Worm (Caenorhabditis elegans) whole organism, L1 larva: ENCODE data around the gene R160.10.

Source experiments
- aly-2 ChIP-seq: fragments of 150-350 bp; optimal IDR thresholded peaks from 2 replicates; lab custom pipeline; 2014; ENCODE audit warnings: missing biosample characterization, missing genetic modification characterization
- ama-1 ChIP-seq: fragments of 150-350 bp; optimal IDR thresholded peaks from 2 replicates; lab custom pipeline; 2014
- elt-2 ChIP-seq: sonication (generic microtip); optimal IDR thresholded peaks from 2 replicates; lab custom pipeline; 2016; ENCODE audit warnings: missing genetic modification characterization, mild to moderate bottlenecking, inconsistent platforms, missing compliant biosample characterization, missing genetic modification reagents
- ets-5 ChIP-seq: fragments of 200-800 bp; sonication (Bioruptor generic); IDR thresholded peaks from 2 replicates; pipeline ENCODE4 v1.3.6; 2022; ENCODE audit warnings: missing genetic modification characterization, missing compliant biosample characterization
- fos-1 ChIP-seq: fragments of 150-350 bp; optimal IDR thresholded peaks from 2 replicates; lab custom pipeline; 2014; ENCODE audit warnings: missing biosample characterization, missing genetic modification characterization
- hlh-4 ChIP-seq: sonication (generic microtip); optimal IDR thresholded peaks from 2 replicates; lab custom pipeline; 2016; ENCODE audit warnings: mild to moderate bottlenecking, missing genetic modification characterization, missing compliant biosample characterization
- lin-13 ChIP-seq: fragments of 150-350 bp; optimal IDR thresholded peaks from 2 replicates; lab custom pipeline; 2014; ENCODE audit warnings: missing biosample characterization, missing genetic modification reagents, missing genetic modification characterization
- lin-39 ChIP-seq: fragments of 150-350 bp; optimal IDR thresholded peaks from 2 replicates; lab custom pipeline; 2014; ENCODE audit warnings: missing biosample characterization, missing genetic modification reagents, missing genetic modification characterization
- mdl-1 ChIP-seq, 2 experiments: fragments of 150-350 bp; optimal IDR thresholded peaks; 2 replicates each; lab custom pipeline; 2014 to 2017; ENCODE audit warnings: missing biosample characterization in 2 of 2, missing genetic modification characterization in 2 of 2, inconsistent platforms in 1 of 2
- mep-1 ChIP-seq: fragments of 150-350 bp; optimal IDR thresholded peaks from 2 replicates; lab custom pipeline; 2014; ENCODE audit warnings: missing biosample characterization, missing genetic modification characterization
- nhr-47 ChIP-seq: sonication (generic microtip); optimal IDR thresholded peaks from 2 replicates; lab custom pipeline; 2016; ENCODE audit warnings: mild to moderate bottlenecking, missing genetic modification characterization, moderate library complexity, missing compliant biosample characterization
- nhr-76 ChIP-seq: sonication (generic microtip); optimal IDR thresholded peaks from 2 replicates; lab custom pipeline; 2017; ENCODE audit warnings: missing biosample characterization, missing genetic modification characterization
- snu-23 ChIP-seq: sonication (generic microtip); optimal IDR thresholded peaks from 2 replicates; lab custom pipeline; 2016; ENCODE audit warnings: missing genetic modification characterization, missing compliant biosample characterization
- zag-1 ChIP-seq: fragments of 150-350 bp; optimal IDR thresholded peaks from 2 replicates; lab custom pipeline; 2014; ENCODE audit warnings: missing biosample characterization, missing genetic modification characterization

DNA sequence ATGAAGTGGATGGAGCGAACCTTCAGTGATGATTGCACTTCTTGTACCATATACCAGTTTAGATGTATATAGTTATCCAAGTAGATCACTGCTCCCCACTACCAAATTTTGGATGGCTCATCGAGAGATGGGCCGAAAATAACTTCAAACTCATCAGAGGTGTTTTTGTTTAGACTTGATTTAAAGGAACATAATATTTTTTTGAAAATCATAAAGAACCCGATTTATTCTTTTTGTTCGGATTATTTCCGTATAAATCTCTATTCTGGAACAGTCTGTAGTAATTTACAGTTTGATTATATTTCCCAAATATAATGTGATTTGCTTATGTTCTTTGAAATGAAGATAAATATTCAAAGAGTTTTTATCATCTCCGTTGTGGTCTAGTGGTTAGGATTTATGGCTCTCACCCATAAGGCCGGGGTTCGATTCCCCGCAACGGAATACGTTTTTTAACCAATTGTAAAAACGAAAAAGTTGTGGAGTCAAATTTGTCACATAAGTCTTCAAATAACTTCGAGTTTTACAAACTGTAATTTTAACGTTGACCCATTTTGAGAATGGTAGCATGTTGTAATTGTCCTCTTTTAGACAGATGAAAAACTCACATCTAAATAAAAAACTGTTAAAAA is 43.1 kb upstream of the R160.10 start:
- TF ChIP-seq nhr-47 (tag; lab: Kevin White, UChicago) (no peak), nhr-76 (tag; lab: Kevin White, UChicago) (no peak), zag-1 (no peak), mep-1 (tag; lab: Kevin White, UChicago) (no peak), lin-39 (tag; lab: Kevin White, UChicago) (no peak), ama-1 (no peak), hlh-4 (no peak), lin-13 (GFP tag; lab: Kevin White, UChicago) (no peak), ets-5 (GFP tag; lab: Robert Waterston, UW) (no peak), snu-23 (GFP tag; lab: Kevin White, UChicago) (no peak), aly-2 (tag; lab: Kevin White, UChicago) (no peak), mdl-1 (tag; optimal IDR thresholded peaks at IDR 0.05; lab: Kevin White, UChicago) (no peak), elt-2 (tag; lab: Kevin White, UChicago) (no peak), fos-1 (tag; lab: Kevin White, UChicago) (no peak)
